Fruit fly (Drosophila melanogaster): ENCODE results near the gene CG7992.

Gene CG7992

DNA sequence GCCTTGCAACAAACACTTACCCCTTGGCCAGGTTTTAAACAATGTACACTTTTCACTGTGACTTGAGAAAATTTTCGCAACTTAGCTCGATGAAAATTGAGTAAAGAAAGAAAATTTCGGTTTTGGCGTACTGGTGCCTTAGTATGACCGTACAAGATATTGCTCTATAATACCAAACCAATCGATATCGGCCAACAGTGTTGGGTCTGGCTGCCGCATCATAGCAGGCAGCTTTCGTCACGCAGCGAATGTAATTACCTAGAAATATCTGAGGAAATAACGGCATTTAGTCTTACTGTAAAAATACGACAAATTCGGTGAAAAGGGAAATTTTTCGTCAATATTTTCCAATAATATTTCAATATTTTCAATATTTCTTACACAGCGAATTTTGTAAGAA is 39.0 kb downstream of the CG7992 start, which contains the start of gene Ulp1 (continued):
- TF ChIP-seq Sry-β (GFP tag; optimal IDR thresholded peaks at IDR 0.05) = peak; percentile 71
- peak; percentile 34 for TF ChIP-seq Rfx (GFP tag; IDR thresholded peaks at IDR 0.05)
- TF ChIP-seq CG34224 (GFP tag; IDR thresholded peaks at IDR 0.05; ENCODE audit: partially characterized antibody) = peak; percentile 17; the same call in 1 of the 3 replicates
- no peak for TF ChIP-seq Kr (GFP tag; optimal IDR thresholded peaks at IDR 0.05)
- TF ChIP-seq Elba2 (GFP tag; optimal IDR thresholded peaks at IDR 0.05) = peak; percentile 7
- TF ChIP-seq HLH54F (GFP tag; optimal IDR thresholded peaks at IDR 0.05) = peak; percentile 27
- no peak for TF ChIP-seq scrt (GFP tag; optimal IDR thresholded peaks at IDR 0.05)
- TF ChIP-seq CG2199 (GFP tag; IDR thresholded peaks at IDR 0.05) = 0 out of 3 replicates have a peak, but pooled peaks have one; percentile 9
- TF ChIP-seq BEAF-32 (GFP tag; optimal IDR thresholded peaks at IDR 0.05) = peak; percentile 64
- no peak for TF ChIP-seq Hr39 (optimal IDR thresholded peaks at IDR 0.05)
- TF ChIP-seq pb (GFP tag; optimal IDR thresholded peaks at IDR 0.05) = peak; percentile 12
- TF ChIP-seq CG7357 (GFP tag; IDR thresholded peaks at IDR 0.05) = no peak
- peak; percentile 30; the same call in 1 of the 3 replicates for TF ChIP-seq CG16813 (GFP tag; IDR thresholded peaks at IDR 0.05; ENCODE audit: partially characterized antibody)
- no peak for TF ChIP-seq MTF-1 (GFP tag; optimal IDR thresholded peaks at IDR 0.05; ENCODE audit: borderline replicate concordance)
- TF ChIP-seq Sin3A (optimal IDR thresholded peaks at IDR 0.05) = peak; percentile 31
- peak; percentile 60 for TF ChIP-seq Ets65A (GFP tag)
- TF ChIP-seq PHDP (tag; optimal IDR thresholded peaks at IDR 0.05) = no peak
- TF ChIP-seq sim (GFP tag; IDR thresholded peaks at IDR 0.05) = no peak
- TF ChIP-seq CG10543 (GFP tag; optimal IDR thresholded peaks at IDR 0.05) = no peak
- 0 out of 3 replicates have a peak, but pooled peaks have one; percentile 31 for TF ChIP-seq zen2 (GFP tag; IDR thresholded peaks at IDR 0.05; ENCODE audit: partially characterized antibody)
- TF ChIP-seq vvl (GFP tag; IDR thresholded peaks at IDR 0.05) = peak; percentile 45; the same call in 1 of the 2 replicates
- peak; percentile 58 for TF ChIP-seq amos (GFP tag; IDR thresholded peaks at IDR 0.05; ENCODE audit: partially characterized antibody)
- peak; percentile 58 for TF ChIP-seq trem (tag; optimal IDR thresholded peaks at IDR 0.05)
- peak; percentile 44; the same call in 1 of the 2 replicates for TF ChIP-seq CG9932 (GFP tag; IDR thresholded peaks at IDR 0.05)
- peak; percentile 70 for TF ChIP-seq HmgZ (tag; optimal IDR thresholded peaks at IDR 0.05)
- peak; percentile 23 for TF ChIP-seq nerfin-1 (tag; optimal IDR thresholded peaks at IDR 0.05)
- peak; percentile 11 for TF ChIP-seq CG2120 (GFP tag; optimal IDR thresholded peaks at IDR 0.05)
- TF ChIP-seq grn (GFP tag; optimal IDR thresholded peaks at IDR 0.05) = no peak
- TF ChIP-seq Oli (tag; optimal IDR thresholded peaks at IDR 0.05) = no peak
- peak in 1 of 2 experiments; percentile 47 for TF ChIP-seq insv (GFP tag; optimal IDR thresholded peaks at IDR 0.05)
- TF ChIP-seq h (optimal IDR thresholded peaks at IDR 0.05) = no peak
- TF ChIP-seq knrl (GFP tag; IDR thresholded peaks at IDR 0.05; ENCODE audit: partially characterized antibody) = peak; percentile 54; the same call in 2 of the 3 replicates
- TF ChIP-seq CG9876 (GFP tag; optimal IDR thresholded peaks at IDR 0.05) = peak; percentile 4
- TF ChIP-seq CG12659 (GFP tag; optimal IDR thresholded peaks at IDR 0.05) = peak; percentile 69
- TF ChIP-seq CG1602 (GFP tag; optimal IDR thresholded peaks at IDR 0.05) = no peak
- peak; percentile 87 for TF ChIP-seq zen (tag; optimal IDR thresholded peaks at IDR 0.05)
- TF ChIP-seq ewg (GFP tag; optimal IDR thresholded peaks at IDR 0.05) = peak; percentile 43
- TF ChIP-seq CG33213 (GFP tag; optimal IDR thresholded peaks at IDR 0.05) = peak; percentile 74
- TF ChIP-seq HmgD (GFP tag; optimal IDR thresholded peaks at IDR 0.05) = peak; percentile 57
- TF ChIP-seq ci (GFP tag; IDR thresholded peaks at IDR 0.05) = 0 out of 3 replicates have a peak, but pooled peaks have one; percentile 32
- TF ChIP-seq CG18262 (tag; optimal IDR thresholded peaks at IDR 0.05) = no peak
- TF ChIP-seq CG7987 (GFP tag; optimal IDR thresholded peaks at IDR 0.05) = peak; percentile 2
- no peak for TF ChIP-seq CG14860 (GFP tag; IDR thresholded peaks at IDR 0.05; ENCODE audit: partially characterized antibody)
- no peak for TF ChIP-seq CG16863 (GFP tag; optimal IDR thresholded peaks at IDR 0.05)
- TF ChIP-seq sna (GFP tag; IDR thresholded peaks at IDR 0.05; ENCODE audit: partially characterized antibody) = no peak
- peak; percentile 32 for TF ChIP-seq jumu (GFP tag; optimal IDR thresholded peaks at IDR 0.05)
- peak; percentile 12 for TF ChIP-seq shn (GFP tag; optimal IDR thresholded peaks at IDR 0.05)
- no peak for TF ChIP-seq CG12744 (GFP tag; optimal IDR thresholded peaks at IDR 0.05)
- TF ChIP-seq slbo (GFP tag; IDR thresholded peaks at IDR 0.05) = peak; percentile 28; the same call in 1 of the 2 replicates
- TF ChIP-seq grau (tag; optimal IDR thresholded peaks at IDR 0.05) = peak; percentile 28
- TF ChIP-seq CG31441 (GFP tag; IDR thresholded peaks at IDR 0.05) = no peak
